Fruit fly (Drosophila melanogaster): ENCODE measurements around the gene HemK2.

The HemK2 gene

DNA sequence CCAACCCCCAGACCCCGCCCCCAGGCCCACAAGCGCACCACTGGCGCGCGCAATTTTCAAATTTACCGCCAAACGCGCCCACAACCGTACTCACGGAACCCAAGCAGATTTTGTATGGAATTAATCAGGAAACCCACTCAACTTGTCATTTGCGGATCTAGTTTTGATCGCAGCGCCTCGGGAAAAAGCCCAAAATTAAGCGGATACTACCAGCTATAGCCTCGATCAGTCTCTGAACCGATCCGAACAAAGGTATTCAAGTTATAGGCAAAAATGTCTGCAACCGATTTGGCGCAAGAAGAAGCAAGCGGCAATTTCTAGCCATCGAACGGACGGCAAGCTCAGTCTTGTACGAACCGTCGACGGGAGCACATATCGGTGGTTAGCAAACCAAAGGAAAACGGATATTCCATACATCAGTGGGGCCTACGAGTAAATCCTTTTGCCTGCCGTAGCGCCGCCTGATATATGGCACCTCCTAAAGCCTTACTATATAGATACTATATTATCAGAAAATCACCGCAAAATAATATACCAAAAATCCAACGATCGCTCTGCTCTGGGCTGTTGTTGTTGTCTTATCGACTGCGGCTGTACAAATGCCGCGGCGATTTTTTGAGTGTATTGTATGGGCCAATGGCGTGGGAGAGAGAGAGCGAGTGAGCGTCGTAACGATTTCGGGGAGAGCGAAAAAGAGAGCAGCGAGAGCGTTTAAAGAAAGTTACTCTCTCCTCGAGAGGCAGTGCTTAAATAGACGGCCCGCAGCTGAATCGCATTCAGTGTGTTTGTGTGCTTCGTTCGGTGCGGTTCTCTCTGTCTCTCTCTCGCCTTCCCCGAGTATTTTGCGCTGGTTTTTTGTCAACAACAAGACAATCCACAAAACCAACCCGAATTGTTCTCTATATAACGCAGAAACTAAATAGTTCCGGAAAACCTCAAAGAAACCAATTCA lies 6.7 kb downstream of the HemK2 start, which contains the start of gene Pgk (continued):
- TF ChIP-seq cyc (GFP tag; optimal IDR thresholded peaks at IDR 0.05) (peak; percentile 40), CG6792 (GFP tag; optimal IDR thresholded peaks at IDR 0.05) (peak; percentile 44), CG6854 (GFP tag; optimal IDR thresholded peaks at IDR 0.05) (peak; percentile 93), CG6808 (GFP tag; optimal IDR thresholded peaks at IDR 0.05) (peak; percentile 50), CG3919 (GFP tag; optimal IDR thresholded peaks at IDR 0.05) (peak; percentile 32), acj6 (GFP tag; optimal IDR thresholded peaks at IDR 0.05) (peak; percentile 37), CG11762 (GFP tag; optimal IDR thresholded peaks at IDR 0.05; ENCODE audit: insufficient read depth) (peak; percentile 47), Hr39 (GFP tag; optimal IDR thresholded peaks at IDR 0.05) (peak; percentile 49), OdsH (GFP tag; optimal IDR thresholded peaks at IDR 0.05) (no peak), salr (GFP tag; optimal IDR thresholded peaks at IDR 0.05) (peak in 1 of 2 experiments; percentile 34), CG6163 (GFP tag; IDR thresholded peaks at IDR 0.05) (no peak), vri (GFP tag; optimal IDR thresholded peaks at IDR 0.05) (peak; percentile 85), Eip75B (GFP tag; optimal IDR thresholded peaks at IDR 0.05) (peak; percentile 76), fd85E (GFP tag; optimal IDR thresholded peaks at IDR 0.05) (peak; percentile 66), CG8632 (GFP tag; optimal IDR thresholded peaks at IDR 0.05) (peak; percentile 47), CG10669 (GFP tag; optimal IDR thresholded peaks at IDR 0.05) (peak; percentile 41), Met (GFP tag; optimal IDR thresholded peaks at IDR 0.05) (peak; percentile 72), Smox (GFP tag; optimal IDR thresholded peaks at IDR 0.05) (peak; percentile 72), Eip93F (GFP tag; optimal IDR thresholded peaks at IDR 0.05) (peak; percentile 67), Hr38 (GFP tag; optimal IDR thresholded peaks at IDR 0.05) (no peak), Hr4 (GFP tag; optimal IDR thresholded peaks at IDR 0.05) (peak; percentile 55), CG4318 (GFP tag; optimal IDR thresholded peaks at IDR 0.05) (peak; percentile 12), CG34406 (GFP tag; optimal IDR thresholded peaks at IDR 0.05) (peak; percentile 29)

DNA sequence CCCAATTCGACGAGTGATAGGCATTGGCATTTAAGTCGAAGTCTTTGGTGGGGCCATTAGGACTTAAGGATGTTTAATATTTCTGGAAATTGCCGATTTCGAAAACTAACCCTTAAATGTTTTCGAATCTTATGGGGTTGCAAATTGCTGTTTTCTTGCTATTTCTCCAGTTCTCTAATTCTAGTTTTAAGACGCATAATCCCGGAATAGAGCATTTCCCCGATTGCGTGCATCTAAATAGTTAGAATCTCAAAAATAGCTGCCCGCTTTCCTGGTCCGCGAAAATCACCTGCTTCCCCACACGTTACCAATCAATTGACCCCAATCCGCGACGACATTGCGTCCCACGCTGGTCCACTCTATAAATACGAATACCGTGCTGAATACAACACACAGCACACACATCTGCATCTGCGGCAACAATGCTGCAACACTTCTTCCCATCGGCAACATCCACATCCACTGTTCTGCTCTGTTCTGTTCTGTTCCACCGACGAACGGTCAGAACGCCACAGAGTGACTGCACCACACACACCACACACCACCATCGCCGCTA lies 7.5 kb downstream of the HemK2 start, which contains the start of gene Bacc:
Bacc (plus strand) TSS at position 542 of the 556 bp plus-strand sequence.
- TF ChIP-seq Smox (GFP tag; optimal IDR thresholded peaks at IDR 0.05) (peak; percentile 98), CG7368 (GFP tag; optimal IDR thresholded peaks at IDR 0.05) (peak; percentile 96), fd59A (GFP tag; optimal IDR thresholded peaks at IDR 0.05) (peak; percentile 99), CG6276 (GFP tag; optimal IDR thresholded peaks at IDR 0.05) (peak; percentile 99), CG10669 (GFP tag; optimal IDR thresholded peaks at IDR 0.05) (peak; percentile 97), Gug (GFP tag; IDR thresholded peaks at IDR 0.05) (no peak), CG15336 (GFP tag; IDR thresholded peaks at IDR 0.05) (no peak), acj6 (GFP tag; optimal IDR thresholded peaks at IDR 0.05) (peak; percentile 99), esn (GFP tag; optimal IDR thresholded peaks at IDR 0.05) (peak; percentile 99), dac (GFP tag; optimal IDR thresholded peaks at IDR 0.05) (peak; percentile 97), CG31627 (GFP tag; optimal IDR thresholded peaks at IDR 0.05) (peak; percentile 97), Sox15 (GFP tag; optimal IDR thresholded peaks at IDR 0.05) (peak; percentile 96), CG11294 (GFP tag; IDR thresholded peaks at IDR 0.05) (no peak), CG10631 (GFP tag; optimal IDR thresholded peaks at IDR 0.05) (peak; percentile 97), CG1621 (tag; optimal IDR thresholded peaks at IDR 0.05) (peak; percentile 93), salr (GFP tag; optimal IDR thresholded peaks at IDR 0.05) (peak; percentile 90 to 99), achi (GFP tag; optimal IDR thresholded peaks at IDR 0.05) (peak; percentile 97), CG3032 (tag; optimal IDR thresholded peaks at IDR 0.05) (peak; percentile 98), cyc (GFP tag; optimal IDR thresholded peaks at IDR 0.05) (peak; percentile 98), CG3919 (GFP tag; optimal IDR thresholded peaks at IDR 0.05) (peak; percentile 98), CG8319 (GFP tag; optimal IDR thresholded peaks at IDR 0.05) (peak; percentile 96), eg (GFP tag; IDR thresholded peaks at IDR 0.05) (no peak), svp (GFP tag) (peak; percentile 99), Eip78C (GFP tag) (peak; percentile 99), pdm3 (GFP tag; optimal IDR thresholded peaks at IDR 0.05) (peak; percentile 98), net (GFP tag; optimal IDR thresholded peaks at IDR 0.05) (peak; percentile 98), CG6163 (GFP tag; IDR thresholded peaks at IDR 0.05) (no peak), Blimp-1 (GFP tag; optimal IDR thresholded peaks at IDR 0.05) (peak; percentile 93), CG6854 (GFP tag; optimal IDR thresholded peaks at IDR 0.05) (peak; percentile 95), Sox14 (GFP tag; optimal IDR thresholded peaks at IDR 0.05) (peak; percentile 99), CG34406 (GFP tag; optimal IDR thresholded peaks at IDR 0.05) (peak; percentile 97), OdsH (GFP tag; optimal IDR thresholded peaks at IDR 0.05) (peak; percentile 98), CG11762 (GFP tag; optimal IDR thresholded peaks at IDR 0.05; ENCODE audit: insufficient read depth) (peak; percentile 98), Lpt (GFP tag; optimal IDR thresholded peaks at IDR 0.05) (peak; percentile 93), Eip75B (GFP tag; optimal IDR thresholded peaks at IDR 0.05) (peak; percentile 99), fd85E (GFP tag; optimal IDR thresholded peaks at IDR 0.05) (peak; percentile 96)

Data from whole organism, prepupa.